Worm (Caenorhabditis elegans) whole organism, L1 larva: Measurements from ENCODE around the gene C44C1.1.
A peak's percentile ranks its signal among the peaks of the same experiment; 100 is the strongest.

Experiments used
- C04F5.9 ChIP-seq: sonication (generic microtip); optimal IDR thresholded peaks from 2 replicates; lab custom pipeline; 2016; ENCODE audit warnings: missing genetic modification characterization, missing compliant biosample characterization
- C16A3.4 ChIP-seq: fragments of 150-350 bp; optimal IDR thresholded peaks from 2 replicates; lab custom pipeline; 2014; ENCODE audit warnings: missing biosample characterization, missing genetic modification characterization
- F16B12.6 ChIP-seq: fragments of 150-350 bp; optimal IDR thresholded peaks from 2 replicates; lab custom pipeline; 2014; ENCODE audit warnings: missing biosample characterization, missing genetic modification characterization
- Y116A8C.19 ChIP-seq: sonication (generic microtip); optimal IDR thresholded peaks from 2 replicates; lab custom pipeline; 2016; ENCODE audit warnings: missing compliant biosample characterization, missing genetic modification characterization, borderline replicate concordance
- ama-1 ChIP-seq: fragments of 150-350 bp; optimal IDR thresholded peaks from 2 replicates; lab custom pipeline; 2014
- blmp-1 ChIP-seq: fragments of 150-350 bp; optimal IDR thresholded peaks from 2 replicates; lab custom pipeline; 2014; ENCODE audit warnings: missing biosample characterization, missing genetic modification characterization
- ceh-8 ChIP-seq: fragments of 200-800 bp; sonication (Bioruptor generic); optimal IDR thresholded peaks from 2 replicates; lab custom pipeline; 2018; ENCODE audit warnings: mild to moderate bottlenecking, missing genetic modification characterization, moderate library complexity, missing compliant biosample characterization
- ceh-88 ChIP-seq: fragments of 200-800 bp; sonication (Bioruptor generic); IDR thresholded peaks from 2 replicates; pipeline ENCODE4 v1.3.6; 2022; ENCODE audit warnings: missing genetic modification characterization, missing compliant biosample characterization
- ces-1 ChIP-seq: fragments of 150-350 bp; optimal IDR thresholded peaks from 2 replicates; lab custom pipeline; 2014; ENCODE audit warnings: missing biosample characterization, missing genetic modification reagents, missing genetic modification characterization
- dpl-1 ChIP-seq, 3 experiments: fragments of 150-350 bp in 2 of 3; sonication (generic microtip) in 1 of 3; optimal IDR thresholded peaks; 2 replicates each; lab custom pipeline; 2014 to 2017; ENCODE audit warnings: missing biosample characterization in 3 of 3, missing genetic modification characterization in 3 of 3, missing genetic modification reagents in 3 of 3
- dsc-1 ChIP-seq: sonication (generic microtip); optimal IDR thresholded peaks from 2 replicates; lab custom pipeline; 2016; ENCODE audit warnings: mild to moderate bottlenecking, missing genetic modification characterization, missing compliant biosample characterization
- efl-1 ChIP-seq, 4 experiments: fragments of 150-350 bp; optimal IDR thresholded peaks in 3 of 4; peaks in 1 of 4; 1 replicate in 1 of 4; 2 replicates in 3 of 4; lab custom pipeline; 2014; ENCODE audit warnings: missing biosample characterization in 2 of 4, missing genetic modification characterization in 2 of 4, missing genetic modification reagents in 2 of 4
- efl-3 ChIP-seq: fragments of 200-800 bp; sonication (Bioruptor generic); optimal IDR thresholded peaks from 2 replicates; lab custom pipeline; 2018; ENCODE audit warnings: mild to moderate bottlenecking, missing genetic modification characterization, missing compliant biosample characterization
- elt-3 ChIP-seq, 6 experiments: fragments of 150-350 bp in 1 of 6; sonication (generic microtip); optimal IDR thresholded peaks; 2 replicates each; lab custom pipeline; 2017 to 2018; ENCODE audit warnings: missing biosample characterization in 6 of 6, missing genetic modification characterization in 6 of 6, inconsistent platforms in 1 of 6
- ets-5 ChIP-seq: fragments of 200-800 bp; sonication (Bioruptor generic); IDR thresholded peaks from 2 replicates; pipeline ENCODE4 v1.3.6; 2022; ENCODE audit warnings: missing genetic modification characterization, missing compliant biosample characterization
- fkh-10 ChIP-seq: sonication (generic microtip); optimal IDR thresholded peaks from 2 replicates; lab custom pipeline; 2017; ENCODE audit warnings: missing biosample characterization, missing genetic modification reagents, missing genetic modification characterization
- fkh-8 ChIP-seq: sonication (generic microtip); optimal IDR thresholded peaks from 2 replicates; lab custom pipeline; 2016; ENCODE audit warnings: mild to moderate bottlenecking, missing genetic modification characterization, missing compliant biosample characterization
- fos-1 ChIP-seq: fragments of 150-350 bp; optimal IDR thresholded peaks from 2 replicates; lab custom pipeline; 2014; ENCODE audit warnings: missing biosample characterization, missing genetic modification characterization
- hlh-4 ChIP-seq: sonication (generic microtip); optimal IDR thresholded peaks from 2 replicates; lab custom pipeline; 2016; ENCODE audit warnings: mild to moderate bottlenecking, missing genetic modification characterization, missing compliant biosample characterization
- hpl-2 ChIP-seq: fragments of 150-350 bp; optimal IDR thresholded peaks from 2 replicates; lab custom pipeline; 2014; ENCODE audit warnings: missing biosample characterization, missing genetic modification reagents, missing genetic modification characterization
- lin-15B ChIP-seq: fragments of 150-350 bp; sonication (generic microtip); optimal IDR thresholded peaks from 3 replicates; lab custom pipeline; 2014; ENCODE audit warnings: missing biosample characterization, missing genetic modification characterization
- lin-35 ChIP-seq, 2 experiments: fragments of 150-350 bp; optimal IDR thresholded peaks; 2 replicates each; lab custom pipeline; 2014; ENCODE audit warnings: missing biosample characterization in 2 of 2, missing genetic modification characterization in 2 of 2, missing genetic modification reagents in 2 of 2
- lsy-2 ChIP-seq, 2 experiments: fragments of 150-350 bp; optimal IDR thresholded peaks; 2 replicates each; lab custom pipeline; 2014; ENCODE audit warnings: missing biosample characterization in 2 of 2, missing genetic modification characterization in 2 of 2
- mdl-1 ChIP-seq, 2 experiments: fragments of 150-350 bp; optimal IDR thresholded peaks; 2 replicates each; lab custom pipeline; 2014 to 2017; ENCODE audit warnings: missing biosample characterization in 2 of 2, missing genetic modification characterization in 2 of 2, inconsistent platforms in 1 of 2
- mef-2 ChIP-seq: fragments of 150-350 bp; optimal IDR thresholded peaks from 2 replicates; lab custom pipeline; 2014; ENCODE audit warnings: missing biosample characterization, missing genetic modification characterization
- mep-1 ChIP-seq: fragments of 150-350 bp; optimal IDR thresholded peaks from 2 replicates; lab custom pipeline; 2014; ENCODE audit warnings: missing biosample characterization, missing genetic modification characterization
- nhr-19 ChIP-seq: fragments of 200-800 bp; sonication (Bioruptor generic); conservative IDR thresholded peaks from 2 replicates; pipeline ENCODE4 v1.3.6; 2022; ENCODE audit warnings: missing genetic modification characterization, missing compliant biosample characterization
- nhr-20 ChIP-seq: sonication (generic microtip); optimal IDR thresholded peaks from 2 replicates; lab custom pipeline; 2016; ENCODE audit warnings: mild to moderate bottlenecking, missing genetic modification characterization, missing compliant biosample characterization
- nhr-28 ChIP-seq: fragments of 150-350 bp; optimal IDR thresholded peaks from 2 replicates; lab custom pipeline; 2014; ENCODE audit warnings: missing biosample characterization, missing genetic modification characterization
- nhr-47 ChIP-seq: sonication (generic microtip); optimal IDR thresholded peaks from 2 replicates; lab custom pipeline; 2016; ENCODE audit warnings: mild to moderate bottlenecking, missing genetic modification characterization, moderate library complexity, missing compliant biosample characterization
- nhr-71 ChIP-seq: sonication (generic microtip); optimal IDR thresholded peaks from 2 replicates; lab custom pipeline; 2016; ENCODE audit warnings: mild to moderate bottlenecking, missing genetic modification characterization, moderate library complexity, missing compliant biosample characterization
- nhr-77 ChIP-seq: fragments of 150-350 bp; optimal IDR thresholded peaks from 2 replicates; lab custom pipeline; 2014; ENCODE audit warnings: missing biosample characterization, missing genetic modification characterization
- nhr-85 ChIP-seq: sonication (generic microtip); peaks from one replicate; lab custom pipeline; 2016; ENCODE audit warnings: missing genetic modification characterization, inconsistent platforms, missing compliant biosample characterization
- pqm-1 ChIP-seq: sonication (generic microtip); optimal IDR thresholded peaks from 3 replicates; lab custom pipeline; 2017; ENCODE audit warnings: missing biosample characterization, missing genetic modification characterization
- rnt-1 ChIP-seq: sonication (generic microtip); optimal IDR thresholded peaks from 2 replicates; lab custom pipeline; 2016; ENCODE audit warnings: mild to moderate bottlenecking, missing genetic modification characterization, moderate library complexity, missing compliant biosample characterization
- snpc-4 ChIP-seq: fragments of 150-350 bp; optimal IDR thresholded peaks from 2 replicates; lab custom pipeline; 2014; ENCODE audit warnings: missing biosample characterization, missing genetic modification characterization
- sox-4 ChIP-seq: sonication (generic microtip); optimal IDR thresholded peaks from 2 replicates; lab custom pipeline; 2016; ENCODE audit warnings: missing genetic modification characterization, missing compliant biosample characterization
- sptf-1 ChIP-seq: fragments of 150-350 bp; optimal IDR thresholded peaks from 2 replicates; lab custom pipeline; 2014; ENCODE audit warnings: missing biosample characterization, missing genetic modification characterization
- sup-37 ChIP-seq: fragments of 200-800 bp; sonication (Bioruptor generic); optimal IDR thresholded peaks from 2 replicates; lab custom pipeline; 2018; ENCODE audit warnings: mild to moderate bottlenecking, missing genetic modification characterization, missing compliant biosample characterization
- swsn-7 ChIP-seq: sonication (generic microtip); optimal IDR thresholded peaks from 2 replicates; lab custom pipeline; 2016; ENCODE audit warnings: missing genetic modification characterization, missing compliant biosample characterization
- unc-130 ChIP-seq: fragments of 150-350 bp; optimal IDR thresholded peaks from 2 replicates; lab custom pipeline; 2017; ENCODE audit warnings: missing biosample characterization, missing genetic modification characterization, inconsistent platforms
- unc-86 ChIP-seq: sonication (generic microtip); optimal IDR thresholded peaks from 2 replicates; lab custom pipeline; 2016; ENCODE audit warnings: missing genetic modification characterization, missing compliant biosample characterization
- xbp-1 ChIP-seq: sonication (generic microtip); optimal IDR thresholded peaks from 2 replicates; lab custom pipeline; 2016; ENCODE audit warnings: missing genetic modification characterization, missing compliant biosample characterization
- ztf-11 ChIP-seq, 2 experiments: sonication (generic microtip); optimal IDR thresholded peaks; 2 replicates each; lab custom pipeline; 2016 to 2017; ENCODE audit warnings: missing genetic modification characterization in 2 of 2, missing biosample characterization in 1 of 2, missing compliant biosample characterization in 1 of 2

The C44C1.1 gene

ce11 chrX:992650-993403 is 12.3 kb downstream of the C44C1.1 start (continued):
- TF ChIP-seq fos-1 (no peak), efl-3 (GFP tag; lab: Kevin White, UChicago) (no peak), unc-130 (tag; lab: Kevin White, UChicago) (no peak), mep-1 (tag; lab: Kevin White, UChicago) (peak; percentile 44), ztf-11 (tag; optimal IDR thresholded peaks at IDR 0.05; lab: Kevin White, UChicago) (peak in 1 of 2 experiments; percentile 63), nhr-28 (tag; lab: Kevin White, UChicago) (no peak), C04F5.9 (tag; lab: Kevin White, UChicago) (no peak), mdl-1 (tag; optimal IDR thresholded peaks at IDR 0.05; lab: Kevin White, UChicago) (no peak), ceh-8 (no peak), lin-35 (GFP tag; optimal IDR thresholded peaks at IDR 0.05; lab: Kevin White, UChicago) (peak in 1 of 2 experiments; percentile 24), nhr-20 (tag; lab: Kevin White, UChicago) (peak; percentile 3), xbp-1 (peak; percentile 19), rnt-1 (tag; lab: Kevin White, UChicago) (peak; percentile 26), sox-4 (tag; lab: Kevin White, UChicago) (peak; percentile 70), pqm-1 (tag; lab: Kevin White, UChicago) (no peak), unc-86 (peak; percentile 89), elt-3 (tag; optimal IDR thresholded peaks at IDR 0.05; lab: Kevin White, UChicago) (no peak), sptf-1 (no peak), snpc-4 (tag; lab: Kevin White, UChicago) (peak; percentile 6), nhr-19 (GFP tag; lab: Robert Waterston, UW) (peak; percentile 33), F16B12.6 (tag; lab: Kevin White, UChicago) (no peak), mef-2 (tag; lab: Kevin White, UChicago) (peak; percentile 3), hpl-2 (no peak), lin-15B (tag; lab: Kevin White, UChicago) (no peak), ces-1 (GFP tag; lab: Kevin White, UChicago) (no peak), ceh-88 (peak; percentile 47; the same call in 1 of the 2 replicates), sup-37 (GFP tag; lab: Kevin White, UChicago) (no peak), efl-1 (optimal IDR thresholded peaks at IDR 0.05; lab: Kevin White, UChicago) (peak; percentile 5 to 29), efl-1 (GFP tag; optimal IDR thresholded peaks at IDR 0.05 in 1 of 2; lab: Kevin White, UChicago) (peak in 1 of 2 experiments; percentile 79), fkh-10 (GFP tag; lab: Kevin White, UChicago) (peak; percentile 64), ama-1 (no peak), dsc-1 (tag; lab: Kevin White, UChicago) (peak; percentile 78), lsy-2 (tag; optimal IDR thresholded peaks at IDR 0.05; lab: Kevin White, UChicago) (peak; percentile 38 to 40), ets-5 (GFP tag; lab: Robert Waterston, UW) (no peak), nhr-77 (tag; lab: Kevin White, UChicago) (no peak), blmp-1 (tag; lab: Kevin White, UChicago) (no peak), C16A3.4 (tag; lab: Kevin White, UChicago) (peak; percentile 7), Y116A8C.19 (tag; lab: Kevin White, UChicago) (no peak), nhr-85 (no peak), swsn-7 (peak; percentile 76), dpl-1 (GFP tag; optimal IDR thresholded peaks at IDR 0.05; lab: Kevin White, UChicago) (peak in 1 of 3 experiments; percentile 13), nhr-71 (tag; lab: Kevin White, UChicago) (peak; percentile 84)

- no peak for TF ChIP-seq fkh-8 (tag; lab: Kevin White, UChicago)
- peak; percentile 68 for TF ChIP-seq hlh-4 (tag; lab: Kevin White, UChicago)
- TF ChIP-seq nhr-71 (tag; lab: Kevin White, UChicago): peak; percentile 33
- peak; percentile 1 for TF ChIP-seq nhr-47 (tag; lab: Kevin White, UChicago)
These were observed 14.1 kb downstream of the C44C1.1 start for ce11 chrX:994678-995077.
